Worm (Caenorhabditis elegans): ENCODE results near the gene Y116A8C.43.

The Y116A8C.43 gene

DNA sequence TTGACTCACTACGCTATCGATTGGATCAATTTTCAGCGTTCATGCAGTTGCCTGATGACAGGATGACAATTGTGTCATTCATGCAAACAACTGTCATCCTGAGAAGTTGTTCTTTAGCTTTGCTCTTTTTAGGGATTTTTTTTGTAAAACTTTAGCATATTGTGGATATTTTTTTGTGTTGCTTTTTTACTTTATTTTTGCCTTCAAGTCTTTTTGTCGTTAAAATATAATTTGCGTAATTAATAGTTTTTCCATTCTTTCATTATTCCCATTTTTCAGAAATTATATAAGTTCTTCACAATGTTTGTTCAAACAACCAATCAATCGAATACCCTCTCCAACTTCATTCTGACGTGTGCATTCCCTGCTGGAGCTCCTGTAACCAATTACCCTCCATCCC, 48.0 kb upstream of the Y116A8C.43 start, which contains the start of gene Y116A8C.20:
TSS of gene Y116A8C.20 (plus strand) at position 301 of the 400 bp plus-strand sequence.
- no peak for TF ChIP-seq sea-2 (GFP tag; IDR thresholded peaks at IDR 0.05)
- no peak for TF ChIP-seq nhr-90 (tag; optimal IDR thresholded peaks at IDR 0.05)
- no peak for TF ChIP-seq nhr-27 (tag; optimal IDR thresholded peaks at IDR 0.05)
- TF ChIP-seq ztf-18 (tag; optimal IDR thresholded peaks at IDR 0.05) = no peak
- no peak for TF ChIP-seq F37B4.10 (GFP tag; IDR thresholded peaks at IDR 0.05)
- TF ChIP-seq athp-1 (tag; optimal IDR thresholded peaks at IDR 0.05) = no peak
- no peak for TF ChIP-seq dpl-1 (GFP tag; optimal IDR thresholded peaks at IDR 0.05)
- TF ChIP-seq atf-7 (tag; optimal IDR thresholded peaks at IDR 0.05) = no peak
- no peak for TF ChIP-seq tbp1 (GFP tag; optimal IDR thresholded peaks at IDR 0.05)
- no peak for TF ChIP-seq ceh-27 (GFP tag; optimal IDR thresholded peaks at IDR 0.05)
- no peak for TF ChIP-seq cebp-1 (GFP tag; IDR thresholded peaks at IDR 0.05)
- no peak for TF ChIP-seq cebp-1 (tag; optimal IDR thresholded peaks at IDR 0.05)
- TF ChIP-seq lin-40 (tag; optimal IDR thresholded peaks at IDR 0.05) = no peak
- TF ChIP-seq snpc-3.4 (tag; optimal IDR thresholded peaks at IDR 0.05) = no peak

DNA sequence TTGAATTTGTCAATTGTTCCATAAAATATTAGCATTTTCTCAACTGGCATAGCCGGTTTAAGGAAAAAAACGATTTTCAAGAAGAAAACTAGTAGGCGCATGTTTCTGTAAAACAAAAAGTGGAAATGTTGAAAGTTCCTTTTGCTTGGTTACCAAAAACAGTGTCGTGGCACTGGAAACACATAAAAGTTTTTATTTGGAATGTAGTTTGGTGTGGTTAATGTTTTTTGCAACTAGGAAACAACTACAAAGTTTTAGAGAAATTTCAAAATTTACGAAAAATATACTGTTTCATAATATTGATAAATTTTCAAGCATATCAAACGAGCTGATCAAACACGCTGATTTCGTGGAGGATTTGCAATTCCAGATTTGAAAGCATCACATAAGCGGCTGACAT, 43.0 kb upstream of the Y116A8C.43 start, which contains the start of gene clec-195:
TSS of gene clec-195 (minus strand) at position 101 of the 400 bp plus-strand sequence.
- TF ChIP-seq madf-3 (GFP tag; IDR thresholded peaks at IDR 0.05) = no peak

DNA sequence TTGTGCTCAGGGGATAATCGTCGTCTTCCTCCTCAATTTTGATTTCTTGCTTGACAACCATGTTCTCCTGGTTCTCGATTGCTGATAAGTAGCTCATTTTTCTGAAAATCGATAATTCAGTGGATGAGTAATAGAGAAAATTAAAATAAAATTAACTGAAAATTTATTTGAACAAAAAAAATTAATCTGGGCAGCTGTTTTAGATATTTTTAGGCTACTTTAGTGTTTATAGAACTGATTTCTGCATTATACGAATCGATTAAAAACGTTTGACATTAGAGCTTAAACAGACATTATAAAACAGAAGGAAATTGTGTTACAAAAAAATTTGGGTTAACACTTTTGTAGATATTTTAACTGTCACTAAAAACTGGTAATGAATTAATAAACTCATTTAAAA, 40.4 kb upstream of the Y116A8C.43 start, which contains the start of gene athp-3:
TSS of gene athp-3 (minus strand) at position 101 of the 400 bp plus-strand sequence.
- no peak for TF ChIP-seq akir-1 (GFP tag; optimal IDR thresholded peaks at IDR 0.05)
- TF ChIP-seq lir-1 (GFP tag; conservative IDR thresholded peaks at IDR 0.05) = no peak
- no peak for TF ChIP-seq hsf-1 (GFP tag; IDR thresholded peaks at IDR 0.05)
- TF ChIP-seq ccch-3 (GFP tag; optimal IDR thresholded peaks at IDR 0.05) = no peak
- no peak for TF ChIP-seq hmg-20 (GFP tag; IDR thresholded peaks at IDR 0.05)
- TF ChIP-seq F23B12.7 (tag; optimal IDR thresholded peaks at IDR 0.05; ENCODE audit: insufficient read depth) = no peak
- TF ChIP-seq hmg-1.2 (GFP tag; IDR thresholded peaks at IDR 0.05) = no peak
- TF ChIP-seq F52B5.7 (tag; optimal IDR thresholded peaks at IDR 0.05) = no peak

DNA sequence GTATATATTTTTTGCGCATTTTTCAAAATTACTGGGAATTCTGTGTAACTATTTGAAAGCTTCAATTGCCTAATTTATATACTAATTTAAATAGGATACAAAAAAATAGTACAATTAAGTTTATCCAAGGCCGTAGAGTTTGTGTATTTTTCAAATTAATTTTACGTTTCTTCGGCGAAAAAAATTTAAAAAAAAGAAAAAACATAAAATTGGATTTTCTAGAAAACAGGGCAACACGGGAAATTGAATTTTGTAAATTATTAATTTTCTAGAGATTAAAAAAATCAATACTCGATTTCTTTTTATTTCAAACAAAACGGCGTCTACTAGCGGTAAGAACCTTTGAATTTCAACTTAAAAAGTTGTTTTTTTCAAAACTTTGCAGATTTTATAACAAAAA, 35.4 kb upstream of the Y116A8C.43 start, which contains the start of gene Y116A8C.23:
TSS of gene Y116A8C.23 (plus strand) at position 301 of the 400 bp plus-strand sequence.
- TF ChIP-seq atf-7 (tag; optimal IDR thresholded peaks at IDR 0.05) (no peak), madf-8 (GFP tag; conservative IDR thresholded peaks at IDR 0.05) (no peak), nfyb-1 (GFP tag; IDR thresholded peaks at IDR 0.05) (no peak), hsf-1 (GFP tag; IDR thresholded peaks at IDR 0.05) (no peak), F57C9.4 (tag; optimal IDR thresholded peaks at IDR 0.05) (no peak), unc-62 (GFP tag; optimal IDR thresholded peaks at IDR 0.05) (no peak), B0261.1 (tag; optimal IDR thresholded peaks at IDR 0.05) (no peak), F37B4.10 (GFP tag; IDR thresholded peaks at IDR 0.05) (no peak), ceh-91 (GFP tag; IDR thresholded peaks at IDR 0.05) (no peak), madf-10 (tag; optimal IDR thresholded peaks at IDR 0.05) (no peak), bed-1 (GFP tag; IDR thresholded peaks at IDR 0.05) (no peak), sea-2 (GFP tag; IDR thresholded peaks at IDR 0.05) (no peak), T26A5.8 (tag; optimal IDR thresholded peaks at IDR 0.05) (no peak), mes-4 (tag; optimal IDR thresholded peaks at IDR 0.05) (no peak), attf-5 (GFP tag; optimal IDR thresholded peaks at IDR 0.05) (no peak)

Measured in whole organism, young adult.